Fruit fly (Drosophila melanogaster) whole organism, embryonic: ENCODE data around the gene CIA30.

Experiments
- Atf3 ChIP-seq: fragments of 200-800 bp; sonication (Bioruptor generic); optimal IDR thresholded peaks from 3 replicates; lab custom pipeline; 2016; ENCODE audit warnings: missing biosample characterization, missing genetic modification characterization
- B-H1 ChIP-seq: fragments of 200-800 bp; sonication (Bioruptor generic); IDR thresholded peaks from 3 replicates; pipeline ENCODE4 v1.3.6; 2022; ENCODE audit warnings: missing biosample characterization, missing genetic modification characterization
- CG12236 ChIP-seq: fragments of 200-800 bp; sonication (Bioruptor generic); optimal IDR thresholded peaks from 2 replicates; lab custom pipeline; 2016; ENCODE audit warnings: missing biosample characterization, missing genetic modification characterization
- CG12769 ChIP-seq: fragments of 200-800 bp; sonication (Bioruptor generic); optimal IDR thresholded peaks from 2 replicates; lab custom pipeline; 2019; ENCODE audit warnings: missing biosample characterization, mild to moderate bottlenecking, missing genetic modification characterization, moderate library complexity
- CG13287 ChIP-seq: fragments of 200-800 bp; sonication (Bioruptor generic); IDR thresholded peaks from 2 replicates; pipeline ENCODE4 v1.3.6; 2022; ENCODE audit warnings: missing biosample characterization, missing genetic modification characterization; ENCODE audit not compliant: partially characterized antibody
- CG1647 ChIP-seq: fragments of 200-800 bp; sonication (Bioruptor generic); optimal IDR thresholded peaks from 3 replicates; lab custom pipeline; 2016; ENCODE audit warnings: missing biosample characterization, missing genetic modification characterization
- CG1792 ChIP-seq: fragments of 200-800 bp; sonication (Bioruptor generic); optimal IDR thresholded peaks from 2 replicates; lab custom pipeline; 2016; ENCODE audit warnings: missing biosample characterization, missing genetic modification characterization
- CG18599 ChIP-seq: fragments of 200-800 bp; sonication (Bioruptor generic); optimal IDR thresholded peaks from 3 replicates; lab custom pipeline; 2017; ENCODE audit warnings: missing biosample characterization, missing genetic modification characterization, mild to moderate bottlenecking, moderate library complexity, missing genetic modification reagents
- CG3407 ChIP-seq: fragments of 200-800 bp; sonication (Bioruptor generic); optimal IDR thresholded peaks from 2 replicates; lab custom pipeline; 2018; ENCODE audit warnings: missing biosample characterization, mild to moderate bottlenecking, missing genetic modification characterization
- CG6272 ChIP-seq: fragments of 200-800 bp; sonication (Bioruptor generic); IDR thresholded peaks from 2 replicates; pipeline ENCODE4 v1.3.6; 2022; ENCODE audit warnings: missing biosample characterization, missing genetic modification characterization
- CG7357 ChIP-seq: fragments of 200-800 bp; sonication (Bioruptor generic); IDR thresholded peaks from 3 replicates; pipeline ENCODE4 v1.3.6; 2022; ENCODE audit warnings: missing biosample characterization, missing genetic modification characterization
- CG8290 ChIP-seq, 3 experiments: fragments of 200-800 bp; sonication (Bioruptor generic); optimal IDR thresholded peaks; 2 replicates each; lab custom pipeline; 2016 to 2019; ENCODE audit warnings: missing biosample characterization in 3 of 3, missing genetic modification characterization in 3 of 3, mild to moderate bottlenecking in 2 of 3, moderate library complexity in 1 of 3
- Deaf1 ChIP-seq: fragments of 200-800 bp; optimal IDR thresholded peaks from 3 replicates; lab custom pipeline; 2019; ENCODE audit warnings: missing biosample characterization, mild to moderate bottlenecking, missing genetic modification characterization, moderate library complexity
- Doc2 ChIP-seq: fragments of 200-800 bp; sonication (Bioruptor generic); IDR thresholded peaks from 2 replicates; pipeline ENCODE4 v1.3.6; 2022; ENCODE audit warnings: missing biosample characterization, missing genetic modification characterization
- Hmx ChIP-seq: fragments of 200-800 bp; sonication (Bioruptor generic); optimal IDR thresholded peaks from 2 replicates; lab custom pipeline; 2016; ENCODE audit warnings: missing biosample characterization, missing genetic modification characterization
- Hr3 ChIP-seq: fragments of 200-800 bp; sonication (Bioruptor generic); optimal IDR thresholded peaks from 3 replicates; lab custom pipeline; 2016; ENCODE audit warnings: missing biosample characterization, missing genetic modification characterization
- Hr51 ChIP-seq, 2 experiments: fragments of 200-800 bp; sonication (Bioruptor generic); optimal IDR thresholded peaks; 2 replicates in 1 of 2; 3 replicates in 1 of 2; lab custom pipeline; 2016 to 2018; ENCODE audit warnings: missing biosample characterization in 2 of 2, missing genetic modification characterization in 2 of 2, mild to moderate bottlenecking in 1 of 2, moderate library complexity in 1 of 2
- Mes4 ChIP-seq: fragments of 200-800 bp; sonication (Bioruptor generic); optimal IDR thresholded peaks from 2 replicates; lab custom pipeline; 2016; ENCODE audit warnings: missing biosample characterization, missing genetic modification characterization
- Mrtf ChIP-seq: fragments of 200-800 bp; sonication (Bioruptor generic); IDR thresholded peaks from 3 replicates; pipeline ENCODE4 v1.3.6; 2022; ENCODE audit warnings: missing biosample characterization, missing genetic modification characterization
- NC2α ChIP-seq: fragments of 200-800 bp; sonication (Bioruptor generic); optimal IDR thresholded peaks from 2 replicates; lab custom pipeline; 2016; ENCODE audit warnings: missing biosample characterization, missing genetic modification characterization
- Nf-YC ChIP-seq: fragments of 200-800 bp; optimal IDR thresholded peaks from 3 replicates; lab custom pipeline; 2019; ENCODE audit warnings: missing biosample characterization, mild to moderate bottlenecking, missing genetic modification characterization, moderate library complexity
- Pdp1 ChIP-seq, 2 experiments: fragments of 200-800 bp; sonication (Bioruptor generic); optimal IDR thresholded peaks; 3 replicates each; lab custom pipeline; 2016; ENCODE audit warnings: missing biosample characterization in 2 of 2, missing genetic modification characterization in 2 of 2, mild to moderate bottlenecking in 1 of 2, moderate library complexity in 1 of 2
- Scr ChIP-seq: fragments of 200-800 bp; sonication (Bioruptor generic); IDR thresholded peaks from 2 replicates; pipeline ENCODE4 v1.3.6; 2022; ENCODE audit warnings: missing biosample characterization, missing genetic modification characterization; ENCODE audit not compliant: partially characterized antibody
- Trl ChIP-seq, 3 experiments: fragments of >200 bp in 2 of 3; fragments of 200-800 bp in 1 of 3; sonication (Bioruptor generic) in 1 of 3; optimal IDR thresholded peaks; 2 replicates in 1 of 3; 3 replicates in 2 of 3; lab custom pipeline; 2016 to 2017; ENCODE audit warnings: missing biosample characterization in 1 of 3, missing genetic modification characterization in 1 of 3
- Usf ChIP-seq: fragments of 200-800 bp; sonication (Bioruptor generic); optimal IDR thresholded peaks from 2 replicates; lab custom pipeline; 2017; ENCODE audit warnings: missing genotype, missing biosample characterization, missing genetic modification characterization
- abd-A ChIP-seq: fragments of 200-800 bp; sonication (Bioruptor generic); optimal IDR thresholded peaks from 3 replicates; lab custom pipeline; 2019; ENCODE audit warnings: missing biosample characterization, mild to moderate bottlenecking, missing genetic modification characterization, moderate library complexity
- amos ChIP-seq: fragments of 200-800 bp; sonication (Bioruptor generic); IDR thresholded peaks from 2 replicates; pipeline ENCODE4 v1.3.6; 2022; ENCODE audit warnings: missing biosample characterization, missing genetic modification characterization; ENCODE audit not compliant: partially characterized antibody
- bbx ChIP-seq: fragments of 200-800 bp; sonication (Bioruptor generic); IDR thresholded peaks from 2 replicates; pipeline ENCODE4 v1.3.6; 2022; ENCODE audit warnings: missing biosample characterization, missing genetic modification characterization; ENCODE audit not compliant: partially characterized antibody
- br ChIP-seq: fragments of >200 bp; optimal IDR thresholded peaks from 2 replicates; lab custom pipeline; 2017
- cg ChIP-seq: fragments of 200-800 bp; sonication (Bioruptor generic); optimal IDR thresholded peaks from 3 replicates; lab custom pipeline; 2019; ENCODE audit warnings: missing biosample characterization, mild to moderate bottlenecking, missing genetic modification characterization, moderate library complexity
- chinmo ChIP-seq: fragments of 200-800 bp; sonication (Bioruptor generic); IDR thresholded peaks from 4 replicates; pipeline ENCODE4 v1.3.6; 2022; ENCODE audit warnings: missing biosample characterization, missing genetic modification characterization; ENCODE audit not compliant: partially characterized antibody
- ci ChIP-seq: fragments of 200-800 bp; sonication (Bioruptor generic); IDR thresholded peaks from 3 replicates; pipeline ENCODE4 v1.3.6; 2022; ENCODE audit warnings: missing biosample characterization, missing genetic modification characterization
- crol ChIP-seq: fragments of 200-800 bp; sonication (Bioruptor generic); IDR thresholded peaks from 2 replicates; pipeline ENCODE4 v1.3.6; 2022; ENCODE audit warnings: missing biosample characterization, missing genetic modification characterization
- dmrt11E ChIP-seq: fragments of 200-800 bp; sonication (Bioruptor generic); optimal IDR thresholded peaks from 3 replicates; lab custom pipeline; 2018; ENCODE audit warnings: missing biosample characterization, mild to moderate bottlenecking, missing genetic modification characterization, moderate library complexity
- exex ChIP-seq: fragments of 200-800 bp; sonication (Bioruptor generic); optimal IDR thresholded peaks from 4 replicates; lab custom pipeline; 2018; ENCODE audit warnings: missing biosample characterization, mild to moderate bottlenecking, missing genetic modification characterization, moderate library complexity
- grn ChIP-seq: fragments of 200-800 bp; sonication (Bioruptor generic); optimal IDR thresholded peaks from 3 replicates; lab custom pipeline; 2017; ENCODE audit warnings: missing biosample characterization, missing genetic modification characterization
- kay ChIP-seq: fragments of 200-800 bp; sonication (Bioruptor generic); optimal IDR thresholded peaks from 2 replicates; lab custom pipeline; 2016; ENCODE audit warnings: missing biosample characterization, missing genetic modification characterization
- pros ChIP-seq: fragments of 200-800 bp; sonication (Bioruptor generic); optimal IDR thresholded peaks from 3 replicates; lab custom pipeline; 2019; ENCODE audit warnings: missing biosample characterization, mild to moderate bottlenecking, missing genetic modification characterization, moderate library complexity
- ranshi ChIP-seq: fragments of 200-800 bp; sonication (Bioruptor generic); IDR thresholded peaks from 2 replicates; pipeline ENCODE4 v1.3.6; 2022; ENCODE audit warnings: missing biosample characterization, missing genetic modification characterization
- rib ChIP-seq: fragments of 200-800 bp; sonication (Bioruptor generic); IDR thresholded peaks from 2 replicates; pipeline ENCODE4 v1.3.6; 2022; ENCODE audit warnings: missing biosample characterization, missing genetic modification characterization
- seq ChIP-seq: fragments of 200-800 bp; sonication (Bioruptor generic); IDR thresholded peaks from 2 replicates; pipeline ENCODE4 v1.3.6; 2022; ENCODE audit warnings: missing biosample characterization, missing genetic modification characterization
- sna ChIP-seq: fragments of 200-800 bp; sonication (Bioruptor generic); IDR thresholded peaks from 2 replicates; pipeline ENCODE4 v1.3.6; 2022; ENCODE audit warnings: missing biosample characterization, missing genetic modification characterization; ENCODE audit not compliant: partially characterized antibody
- sob ChIP-seq: fragments of 200-800 bp; sonication (Bioruptor generic); IDR thresholded peaks from 2 replicates; pipeline ENCODE4 v1.3.6; 2022; ENCODE audit warnings: missing biosample characterization, missing genetic modification characterization
- tna ChIP-seq: fragments of 200-800 bp; sonication (Bioruptor generic); IDR thresholded peaks from 2 replicates; pipeline ENCODE4 v1.3.6; 2022; ENCODE audit warnings: missing biosample characterization, missing genetic modification characterization; ENCODE audit not compliant: partially characterized antibody
- tx ChIP-seq: fragments of 200-800 bp; sonication (Bioruptor generic); optimal IDR thresholded peaks from 2 replicates; lab custom pipeline; 2016; ENCODE audit warnings: missing biosample characterization, missing genetic modification characterization
- vvl ChIP-seq: fragments of 200-800 bp; sonication (Bioruptor generic); IDR thresholded peaks from 2 replicates; pipeline ENCODE4 v1.3.6; 2022; ENCODE audit warnings: missing biosample characterization, missing genetic modification characterization

Gene CIA30

dm6 chr3R:29777213-29777612 lies 40.4 kb downstream of the CIA30 start:
- TF ChIP-seq Pdp1 (GFP tag; optimal IDR thresholded peaks at IDR 0.05; lab: Kevin White, UChicago) = peak in 1 of 2 experiments; percentile 70
- peak; percentile 65 for TF ChIP-seq crol
- peak; percentile 33 for TF ChIP-seq exex (tag; lab: Kevin White, UChicago)
- no peak for TF ChIP-seq Atf3 (GFP tag; lab: Kevin White, UChicago)
- TF ChIP-seq grn (GFP tag; lab: Kevin White, UChicago) = peak; percentile 52
- 0 out of 2 replicates have a peak, but pooled peaks have one; percentile 6 for TF ChIP-seq vvl (GFP tag; lab: Robert Waterston, UW)
- no peak for TF ChIP-seq dmrt11E (tag; lab: Kevin White, UChicago)
- no peak for TF ChIP-seq br (lab: Kevin White, UChicago)

- TF ChIP-seq Mrtf (GFP tag; lab: Robert Waterston, UW) = no peak
- TF ChIP-seq B-H1 (GFP tag; lab: Robert Waterston, UW) = no peak
- TF ChIP-seq Scr (GFP tag; lab: Robert Waterston, UW) = peak; percentile 53
- TF ChIP-seq ranshi (GFP tag; lab: Robert Waterston, UW) = no peak
- TF ChIP-seq Deaf1 = peak; percentile 54
- TF ChIP-seq chinmo = peak; percentile 95; the same call in 3 of the 4 replicates
- TF ChIP-seq cg (GFP tag; lab: Kevin White, UChicago) = peak; percentile 44
- TF ChIP-seq ci (GFP tag; lab: Robert Waterston, UW) = peak; percentile 29; the same call in 1 of the 3 replicates
- peak; percentile 5 to 29 for TF ChIP-seq Trl (optimal IDR thresholded peaks at IDR 0.05; lab: Kevin White, UChicago)
- TF ChIP-seq Trl (GFP tag; optimal IDR thresholded peaks at IDR 0.05; lab: Kevin White, UChicago) = no peak
- no peak for TF ChIP-seq pros (GFP tag; lab: Kevin White, UChicago)
- no peak for TF ChIP-seq Usf (GFP tag; lab: Kevin White, UChicago)
- TF ChIP-seq tx (GFP tag; lab: Kevin White, UChicago) = no peak
- peak; percentile 39; the same call in 1 of the 2 replicates for TF ChIP-seq CG13287 (GFP tag; lab: Robert Waterston, UW)
- no peak for TF ChIP-seq Doc2
- no peak for TF ChIP-seq CG6272 (GFP tag; lab: Robert Waterston, UW)
- TF ChIP-seq CG12236 (GFP tag; lab: Kevin White, UChicago) = no peak
- TF ChIP-seq CG7357 = no peak
- TF ChIP-seq abd-A (tag; lab: Kevin White, UChicago) = peak; percentile 47
- peak; percentile 69 for TF ChIP-seq CG12769
- TF ChIP-seq CG18599 (GFP tag; lab: Kevin White, UChicago) = no peak
- TF ChIP-seq amos (GFP tag; lab: Robert Waterston, UW) = peak; percentile 34; the same call in 1 of the 2 replicates
- no peak for TF ChIP-seq Hr3
- no peak for TF ChIP-seq CG1647 (GFP tag; lab: Kevin White, UChicago)
- no peak for TF ChIP-seq NC2α
- TF ChIP-seq crol = peak; percentile 52; the same call in 1 of the 2 replicates
- peak; percentile 49; the same call in 1 of the 2 replicates for TF ChIP-seq rib
- TF ChIP-seq sna = no peak
- TF ChIP-seq kay = peak; percentile 96
- no peak for TF ChIP-seq Hmx (GFP tag; lab: Kevin White, UChicago)
- TF ChIP-seq CG1792 (GFP tag; lab: Kevin White, UChicago) = no peak
- TF ChIP-seq Mes4 (GFP tag; lab: Kevin White, UChicago) = no peak
- no peak for TF ChIP-seq seq (GFP tag; lab: Robert Waterston, UW)
- no peak for TF ChIP-seq CG3407
- no peak for TF ChIP-seq CG8290 (GFP tag; optimal IDR thresholded peaks at IDR 0.05; lab: Kevin White, UChicago)
- TF ChIP-seq CG8290 (tag; optimal IDR thresholded peaks at IDR 0.05; lab: Kevin White, UChicago) = peak in 1 of 2 experiments; percentile 35
- TF ChIP-seq Nf-YC (tag; lab: Kevin White, UChicago) = peak; percentile 5
- TF ChIP-seq tna (GFP tag; lab: Robert Waterston, UW) = peak; percentile 41; the same call in 1 of the 2 replicates
- TF ChIP-seq sob = no peak
- peak; percentile 60; the same call in 1 of the 2 replicates for TF ChIP-seq bbx (GFP tag; lab: Robert Waterston, UW)
- TF ChIP-seq Hr51 (GFP tag; optimal IDR thresholded peaks at IDR 0.05; lab: Kevin White, UChicago) = no peak
Measured at dm6 chr3R:29778139-29778984, 41.6 kb downstream of the CIA30 start.
